Fruit fly (Drosophila melanogaster) whole organism, embryonic: ENCODE measurements around the gene RtcB.

ENCODE experiments used
- Asciz ChIP-seq: fragments of 200-800 bp; sonication (Bioruptor generic); optimal IDR thresholded peaks from 2 replicates; lab custom pipeline; 2017; ENCODE audit warnings: missing biosample characterization, mild to moderate bottlenecking, missing genetic modification characterization, missing genetic modification reagents
- Atf-2 ChIP-seq: fragments of 200-800 bp; sonication (Bioruptor generic); optimal IDR thresholded peaks from 2 replicates; lab custom pipeline; 2016; ENCODE audit warnings: missing biosample characterization, missing genetic modification characterization
- CG10209 ChIP-seq: fragments of 200-800 bp; sonication (Bioruptor generic); optimal IDR thresholded peaks from 3 replicates; lab custom pipeline; 2017; ENCODE audit warnings: missing biosample characterization, mild to moderate bottlenecking, missing genetic modification characterization, missing genetic modification reagents
- CG10959 ChIP-seq: fragments of 200-800 bp; sonication (Bioruptor generic); IDR thresholded peaks from 2 replicates; pipeline ENCODE4 v1.3.6; 2022; ENCODE audit warnings: missing biosample characterization, missing genetic modification characterization
- CG11723 ChIP-seq: fragments of 200-800 bp; sonication (Bioruptor generic); optimal IDR thresholded peaks from 2 replicates; lab custom pipeline; 2017; ENCODE audit warnings: missing biosample characterization, mild to moderate bottlenecking, missing genetic modification characterization
- CG12071 ChIP-seq: fragments of 200-800 bp; sonication (Bioruptor generic); optimal IDR thresholded peaks from 3 replicates; lab custom pipeline; 2018; ENCODE audit warnings: missing biosample characterization, mild to moderate bottlenecking, missing genetic modification characterization
- CG12299 ChIP-seq: fragments of 200-800 bp; sonication (Bioruptor generic); optimal IDR thresholded peaks from 2 replicates; lab custom pipeline; 2018; ENCODE audit warnings: missing biosample characterization, mild to moderate bottlenecking, missing genetic modification characterization
- CG14667 ChIP-seq: fragments of 200-800 bp; sonication (Bioruptor generic); IDR thresholded peaks from 2 replicates; pipeline ENCODE4 v1.3.6; 2022; ENCODE audit warnings: missing biosample characterization, missing genetic modification characterization
- CG15479 ChIP-seq: fragments of 200-800 bp; sonication (Bioruptor generic); optimal IDR thresholded peaks from 3 replicates; lab custom pipeline; 2019; ENCODE audit warnings: missing biosample characterization, mild to moderate bottlenecking, missing genetic modification characterization, moderate library complexity
- CG1602 ChIP-seq: fragments of 200-800 bp; sonication (Bioruptor generic); optimal IDR thresholded peaks from 3 replicates; lab custom pipeline; 2016; ENCODE audit warnings: missing biosample characterization, missing genetic modification characterization
- CG1647 ChIP-seq: fragments of 200-800 bp; sonication (Bioruptor generic); optimal IDR thresholded peaks from 3 replicates; lab custom pipeline; 2016; ENCODE audit warnings: missing biosample characterization, missing genetic modification characterization
- CG17328 ChIP-seq: fragments of 200-800 bp; sonication (Bioruptor generic); IDR thresholded peaks from 2 replicates; pipeline ENCODE4 v1.3.6; 2022; ENCODE audit warnings: missing biosample characterization, missing genetic modification characterization
- CG17568 ChIP-seq: fragments of 200-800 bp; sonication (Bioruptor generic); optimal IDR thresholded peaks from 2 replicates; lab custom pipeline; 2018; ENCODE audit warnings: missing biosample characterization, mild to moderate bottlenecking, missing genetic modification characterization, moderate library complexity
- CG17612 ChIP-seq: fragments of 200-800 bp; sonication (Bioruptor generic); IDR thresholded peaks from 2 replicates; pipeline ENCODE4 v1.3.6; 2022; ENCODE audit warnings: missing biosample characterization, missing genetic modification characterization
- CG2875 ChIP-seq: fragments of 200-800 bp; sonication (Bioruptor generic); optimal IDR thresholded peaks from 2 replicates; lab custom pipeline; 2017; ENCODE audit warnings: missing biosample characterization, mild to moderate bottlenecking, missing genetic modification characterization, missing genetic modification reagents
- CG30020 ChIP-seq: fragments of 200-800 bp; optimal IDR thresholded peaks from 2 replicates; lab custom pipeline; 2019; ENCODE audit warnings: missing biosample characterization, mild to moderate bottlenecking, missing genetic modification characterization, moderate library complexity
- CG30431 ChIP-seq: fragments of 200-800 bp; sonication (Bioruptor generic); optimal IDR thresholded peaks from 2 replicates; lab custom pipeline; 2017; ENCODE audit warnings: missing biosample characterization, missing genetic modification characterization
- CG6683 ChIP-seq: fragments of 200-800 bp; sonication (Bioruptor generic); optimal IDR thresholded peaks from 2 replicates; lab custom pipeline; 2017; ENCODE audit warnings: missing biosample characterization, mild to moderate bottlenecking, missing genetic modification characterization, missing genetic modification reagents
- CG6689 ChIP-seq: fragments of 200-800 bp; sonication (Bioruptor generic); IDR thresholded peaks from 2 replicates; pipeline ENCODE4 v1.3.6; 2022; ENCODE audit warnings: missing biosample characterization, missing genetic modification characterization
- CG7556 ChIP-seq: fragments of 200-800 bp; sonication (Bioruptor generic); optimal IDR thresholded peaks from 2 replicates; lab custom pipeline; 2017; ENCODE audit warnings: missing biosample characterization, mild to moderate bottlenecking, missing genetic modification characterization
- CG7839 ChIP-seq: fragments of 200-800 bp; sonication (Bioruptor generic); optimal IDR thresholded peaks from 3 replicates; lab custom pipeline; 2018; ENCODE audit warnings: missing biosample characterization, mild to moderate bottlenecking, missing genetic modification characterization, moderate library complexity
- CG7963 ChIP-seq: fragments of 200-800 bp; sonication (Bioruptor generic); IDR thresholded peaks from 3 replicates; pipeline ENCODE4 v1.3.6; 2022; ENCODE audit warnings: missing biosample characterization, missing genetic modification characterization; ENCODE audit not compliant: partially characterized antibody
- CG9609 ChIP-seq: fragments of 200-800 bp; sonication (Bioruptor generic); optimal IDR thresholded peaks from 3 replicates; lab custom pipeline; 2016; ENCODE audit warnings: missing biosample characterization, missing genetic modification characterization
- HLHmδ ChIP-seq: fragments of 200-800 bp; sonication (Bioruptor generic); optimal IDR thresholded peaks from 2 replicates; lab custom pipeline; 2018; ENCODE audit warnings: missing biosample characterization, mild to moderate bottlenecking, missing genetic modification characterization, moderate library complexity
- Hey ChIP-seq: fragments of 200-800 bp; sonication (Bioruptor generic); optimal IDR thresholded peaks from 3 replicates; lab custom pipeline; 2018; ENCODE audit warnings: missing biosample characterization, mild to moderate bottlenecking, missing genetic modification characterization
- HmgD ChIP-seq: fragments of 200-800 bp; sonication (Bioruptor generic); optimal IDR thresholded peaks from 3 replicates; lab custom pipeline; 2016; ENCODE audit warnings: missing biosample characterization, missing genetic modification characterization
- MESR4 ChIP-seq: fragments of 200-800 bp; sonication (Bioruptor generic); optimal IDR thresholded peaks from 2 replicates; lab custom pipeline; 2018; ENCODE audit warnings: missing biosample characterization, mild to moderate bottlenecking, missing genetic modification characterization, moderate library complexity
- MTF-1 ChIP-seq: fragments of 200-800 bp; sonication (Bioruptor generic); optimal IDR thresholded peaks from 2 replicates; lab custom pipeline; 2018; ENCODE audit warnings: missing biosample characterization, mild to moderate bottlenecking, missing genetic modification characterization, borderline replicate concordance
- Pdp1 ChIP-seq, 2 experiments: fragments of 200-800 bp; sonication (Bioruptor generic); optimal IDR thresholded peaks; 3 replicates each; lab custom pipeline; 2016; ENCODE audit warnings: missing biosample characterization in 2 of 2, missing genetic modification characterization in 2 of 2, mild to moderate bottlenecking in 1 of 2, moderate library complexity in 1 of 2
- Poxn ChIP-seq: fragments of 200-800 bp; sonication (Bioruptor generic); IDR thresholded peaks from 2 replicates; pipeline ENCODE4 v1.3.6; 2022; ENCODE audit warnings: missing biosample characterization, missing genetic modification characterization
- Sin3A ChIP-seq: fragments of >200 bp; optimal IDR thresholded peaks from 2 replicates; lab custom pipeline; 2018
- Usf ChIP-seq: fragments of 200-800 bp; sonication (Bioruptor generic); optimal IDR thresholded peaks from 2 replicates; lab custom pipeline; 2017; ENCODE audit warnings: missing genotype, missing biosample characterization, missing genetic modification characterization
- aop ChIP-seq: fragments of 200-800 bp; sonication (Bioruptor generic); IDR thresholded peaks from 2 replicates; pipeline ENCODE4 v1.3.6; 2022; ENCODE audit warnings: missing biosample characterization, missing genetic modification characterization
- bigmax ChIP-seq: fragments of 200-800 bp; sonication (Bioruptor generic); optimal IDR thresholded peaks from 2 replicates; lab custom pipeline; 2018; ENCODE audit warnings: missing biosample characterization, mild to moderate bottlenecking, missing genetic modification characterization
- bsh ChIP-seq, 2 experiments: fragments of 200-800 bp; sonication (Bioruptor generic); optimal IDR thresholded peaks; 2 replicates each; lab custom pipeline; 2017 to 2018; ENCODE audit warnings: mild to moderate bottlenecking in 2 of 2, missing biosample characterization in 2 of 2, missing genetic modification characterization in 2 of 2, moderate library complexity in 1 of 2
- cg ChIP-seq: fragments of 200-800 bp; sonication (Bioruptor generic); optimal IDR thresholded peaks from 3 replicates; lab custom pipeline; 2019; ENCODE audit warnings: missing biosample characterization, mild to moderate bottlenecking, missing genetic modification characterization, moderate library complexity
- da ChIP-seq: fragments of 200-800 bp; sonication (Bioruptor generic); optimal IDR thresholded peaks from 2 replicates; lab custom pipeline; 2016; ENCODE audit warnings: missing biosample characterization, missing genetic modification characterization
- dan ChIP-seq: fragments of 200-800 bp; sonication (Bioruptor generic); IDR thresholded peaks from 2 replicates; pipeline ENCODE4 v1.3.6; 2022; ENCODE audit warnings: missing biosample characterization, missing genetic modification characterization
- dati ChIP-seq: fragments of 200-800 bp; sonication (Bioruptor generic); IDR thresholded peaks from 2 replicates; pipeline ENCODE4 v1.3.6; 2022; ENCODE audit warnings: missing biosample characterization, missing genetic modification characterization
- fu2 ChIP-seq: fragments of 200-800 bp; sonication (Bioruptor generic); optimal IDR thresholded peaks from 2 replicates; lab custom pipeline; 2016; ENCODE audit warnings: missing biosample characterization, missing genetic modification characterization
- jing ChIP-seq: fragments of 200-800 bp; sonication (Bioruptor generic); optimal IDR thresholded peaks from 2 replicates; lab custom pipeline; 2018; ENCODE audit warnings: missing biosample characterization, mild to moderate bottlenecking, missing genetic modification characterization
- kah ChIP-seq: fragments of 200-800 bp; sonication (Bioruptor generic); optimal IDR thresholded peaks from 2 replicates; lab custom pipeline; 2018; ENCODE audit warnings: missing biosample characterization, mild to moderate bottlenecking, missing genetic modification characterization
- lilli ChIP-seq: fragments of 200-800 bp; sonication (Bioruptor generic); optimal IDR thresholded peaks from 3 replicates; lab custom pipeline; 2016; ENCODE audit warnings: missing biosample characterization, missing genetic modification characterization
- nerfin-1 ChIP-seq: fragments of 200-800 bp; sonication (Bioruptor generic); optimal IDR thresholded peaks from 3 replicates; lab custom pipeline; 2019; ENCODE audit warnings: missing biosample characterization, mild to moderate bottlenecking, missing genetic modification characterization, moderate library complexity
- pnt ChIP-seq: fragments of 200-800 bp; sonication (Bioruptor generic); optimal IDR thresholded peaks from 3 replicates; lab custom pipeline; 2016; ENCODE audit warnings: missing biosample characterization, missing genetic modification characterization
- ro ChIP-seq: fragments of 200-800 bp; sonication (Bioruptor generic); IDR thresholded peaks from 2 replicates; pipeline ENCODE4 v1.3.6; 2022; ENCODE audit warnings: missing biosample characterization, missing genetic modification characterization
- sens ChIP-seq: fragments of 200-800 bp; sonication (Bioruptor generic); peaks from one replicate; lab custom pipeline; 2016; ENCODE audit warnings: missing biosample characterization, missing genetic modification characterization
- sqz ChIP-seq: fragments of 200-800 bp; sonication (Bioruptor generic); optimal IDR thresholded peaks from 3 replicates; lab custom pipeline; 2018; ENCODE audit warnings: missing biosample characterization, mild to moderate bottlenecking, missing genetic modification characterization
- twi ChIP-seq: fragments of 200-800 bp; optimal IDR thresholded peaks from 2 replicates; lab custom pipeline; 2019; ENCODE audit warnings: missing biosample characterization, mild to moderate bottlenecking, missing genetic modification characterization, moderate library complexity
- vfl ChIP-seq: fragments of 200-800 bp; sonication (Bioruptor generic); optimal IDR thresholded peaks from 2 replicates; lab custom pipeline; 2016; ENCODE audit warnings: missing biosample characterization, missing genetic modification characterization

The RtcB gene

DNA sequence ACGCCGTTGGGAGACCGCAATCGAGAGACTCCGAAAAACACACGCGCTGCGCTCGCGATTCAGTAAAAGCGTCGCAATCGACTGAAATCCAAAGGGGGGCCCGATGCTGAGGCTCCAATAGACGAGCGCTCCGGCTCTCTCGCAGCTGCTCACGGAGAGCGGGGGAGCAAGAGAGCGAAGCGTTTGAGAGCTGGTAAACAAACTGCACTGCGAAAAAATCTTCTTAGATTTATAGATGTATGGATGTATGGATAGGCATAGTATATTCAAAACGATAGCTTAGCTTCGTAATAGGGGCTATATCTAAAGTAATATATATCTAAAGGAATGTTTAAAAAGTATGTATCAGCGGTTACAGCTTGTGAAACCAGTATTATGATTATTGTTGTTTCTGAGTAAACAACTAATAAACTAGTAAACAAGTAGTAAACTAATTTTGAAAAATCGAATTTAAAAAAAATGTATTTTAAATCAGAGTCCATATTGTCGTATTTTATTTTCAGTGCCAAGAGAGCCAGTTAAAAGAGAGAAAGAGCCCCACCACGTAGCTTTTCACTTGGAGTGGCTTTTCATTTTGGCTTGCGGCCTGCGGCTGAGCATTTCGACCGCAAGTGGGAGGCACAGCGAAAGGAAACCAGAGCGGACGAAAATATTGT is 6.8 kb upstream of the RtcB start, which contains the start of the genes Alp12 and CG13085 (continued):
- TF ChIP-seq CG17612 (GFP tag; lab: Robert Waterston, UW) (peak; percentile 89), HLHmδ (peak; percentile 66), CG7556 (GFP tag; lab: Kevin White, UChicago) (peak; percentile 100), bigmax (no peak), sens (GFP tag; lab: Kevin White, UChicago) (peak; percentile 99), Usf (peak; percentile 95), dan (no peak), CG15479 (GFP tag; lab: Kevin White, UChicago) (no peak), CG14667 (GFP tag; lab: Robert Waterston, UW) (peak; percentile 93), CG17568 (GFP tag; lab: Kevin White, UChicago) (peak; percentile 97), bsh (GFP tag; optimal IDR thresholded peaks at IDR 0.05; lab: Kevin White, UChicago) (peak; percentile 97 to 98), HmgD (GFP tag; lab: Kevin White, UChicago) (peak; percentile 61), CG6683 (peak; percentile 98), MTF-1 (peak; percentile 83), nerfin-1 (tag; lab: Kevin White, UChicago) (peak; percentile 98), jing (GFP tag; lab: Kevin White, UChicago) (peak; percentile 94), cg (GFP tag; lab: Kevin White, UChicago) (peak; percentile 5), da (peak; percentile 80), pnt (GFP tag; lab: Kevin White, UChicago) (peak; percentile 93), ro (GFP tag; lab: Robert Waterston, UW) (peak; percentile 93), MESR4 (GFP tag; lab: Kevin White, UChicago) (peak; percentile 39), Asciz (peak; percentile 99), Pdp1 (GFP tag; optimal IDR thresholded peaks at IDR 0.05; lab: Kevin White, UChicago) (peak; percentile 93 to 95), CG1602 (GFP tag; lab: Kevin White, UChicago) (peak; percentile 97), Poxn (peak; percentile 89), lilli (GFP tag; lab: Kevin White, UChicago) (peak; percentile 97), Hey (tag; lab: Kevin White, UChicago) (peak; percentile 84), dati (GFP tag; lab: Robert Waterston, UW) (peak; percentile 41; the same call in 1 of the 2 replicates), CG10959 (GFP tag; lab: Robert Waterston, UW) (peak; percentile 87), CG17328 (GFP tag; lab: Robert Waterston, UW) (peak; percentile 93), Atf-2 (GFP tag; lab: Kevin White, UChicago) (peak; percentile 94), CG30020 (tag; lab: Kevin White, UChicago) (peak; percentile 88), CG1647 (GFP tag; lab: Kevin White, UChicago) (peak; percentile 93), CG9609 (GFP tag; lab: Kevin White, UChicago) (peak; percentile 88), vfl (GFP tag; lab: Kevin White, UChicago) (peak; percentile 92), CG12071 (GFP tag; lab: Kevin White, UChicago) (peak; percentile 94), CG7963 (no peak), CG10209 (GFP tag; lab: Kevin White, UChicago) (peak; percentile 99), sqz (peak; percentile 98), CG2875 (GFP tag; lab: Kevin White, UChicago) (peak; percentile 98), fu2 (peak; percentile 92), CG7839 (peak; percentile 98), kah (GFP tag; lab: Kevin White, UChicago) (peak; percentile 93), CG11723 (peak; percentile 96), CG6689 (peak; percentile 98), CG30431 (GFP tag; lab: Kevin White, UChicago) (peak; percentile 94), twi (peak; percentile 95), Sin3A (lab: Kevin White, UChicago) (no peak), CG12299 (tag; lab: Kevin White, UChicago) (peak; percentile 98), aop (peak; percentile 36)
